Worm (Caenorhabditis elegans) whole organism, L4/young adult: ENCODE measurements around the gene dnj-14.

Experiments
- W03F9.2 ChIP-seq: fragments of 150-350 bp; optimal IDR thresholded peaks from 2 replicates; lab custom pipeline; 2014; ENCODE audit warnings: missing biosample characterization, missing genetic modification characterization
- dao-5 ChIP-seq: sonication (generic microtip); optimal IDR thresholded peaks from 2 replicates; lab custom pipeline; 2016; ENCODE audit warnings: missing genotype, missing genetic modification characterization, moderate library complexity, missing compliant biosample characterization

DNA sequence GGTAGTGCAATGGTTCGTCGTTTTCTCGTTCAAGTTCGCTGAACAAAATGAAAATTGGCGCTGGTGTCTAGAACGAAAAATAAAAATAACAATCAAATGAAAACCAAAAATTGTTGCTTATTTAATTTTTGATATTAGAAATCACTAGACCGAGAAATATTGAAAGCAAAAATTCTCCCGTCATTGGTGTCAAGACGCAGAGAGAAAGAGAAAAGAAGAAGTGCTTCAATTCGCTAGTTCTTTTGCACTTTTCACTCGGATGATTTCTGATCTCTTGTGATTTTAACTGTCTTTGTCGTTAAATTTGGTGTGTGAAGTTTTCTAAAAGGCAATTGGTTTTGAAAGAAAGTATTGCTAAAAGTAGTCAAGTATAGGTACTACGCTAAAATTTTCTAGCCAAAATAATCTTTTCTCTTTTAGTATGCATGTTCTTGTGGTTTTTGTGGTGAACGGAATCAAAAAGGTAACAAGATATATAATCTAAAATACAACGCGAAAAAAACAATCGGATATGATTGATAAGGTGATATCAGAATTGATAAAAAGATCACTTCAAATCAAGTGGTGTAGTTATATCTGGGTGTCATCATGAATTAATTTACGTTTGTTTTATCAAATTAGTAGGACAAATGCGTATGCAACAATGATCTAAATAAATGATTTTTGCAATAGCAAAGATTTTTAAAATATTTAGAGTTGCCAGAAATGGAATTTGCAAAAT is 48.4 kb downstream of the dnj-14 start:
- TF ChIP-seq W03F9.2 (tag; lab: Kevin White, UChicago): no peak
- TF ChIP-seq dao-5 (tag; lab: Kevin White, UChicago): no peak
